Fruit fly (Drosophila melanogaster) whole organism, wandering third instar larva: ENCODE data around the gene CenG1A.
A peak's percentile ranks its signal among the peaks of the same experiment; 100 is the strongest.

Experiments used
- CrebA ChIP-seq: fragments of 200-800 bp; sonication (Bioruptor generic); optimal IDR thresholded peaks from 2 replicates; lab custom pipeline; 2016; ENCODE audit warnings: missing biosample characterization, mild to moderate bottlenecking, missing genetic modification characterization, borderline replicate concordance
- Dfd ChIP-seq: fragments of >200 bp; optimal IDR thresholded peaks from 2 replicates; lab custom pipeline; 2017; ENCODE audit warnings: missing biosample characterization, missing genetic modification characterization
- Dif ChIP-seq: fragments of 200-275, 200-300 bp; sonication (Bioruptor generic); optimal IDR thresholded peaks from 2 replicates; lab custom pipeline; 2018; ENCODE audit warnings: missing biosample characterization, missing genetic modification characterization; ENCODE audit not compliant: partially characterized antibody
- GATAd ChIP-seq: sonication (Bioruptor generic); optimal IDR thresholded peaks from 2 replicates; lab custom pipeline; 2016; ENCODE audit warnings: missing biosample characterization, missing genetic modification characterization
- HLH106 ChIP-seq: fragments of 200-800 bp; optimal IDR thresholded peaks from 3 replicates; lab custom pipeline; 2019; ENCODE audit warnings: missing biosample characterization, mild to moderate bottlenecking, missing genetic modification characterization, moderate library complexity
- Hnf4 ChIP-seq: fragments of 200-800 bp; sonication (Bioruptor generic); optimal IDR thresholded peaks from 2 replicates; lab custom pipeline; 2016; ENCODE audit warnings: missing biosample characterization, mild to moderate bottlenecking, missing genetic modification characterization
- Hr83 ChIP-seq: fragments of 200-300 bp; sonication (Bioruptor generic); optimal IDR thresholded peaks from 2 replicates; lab custom pipeline; 2016; ENCODE audit warnings: missing biosample characterization, mild to moderate bottlenecking, missing genetic modification characterization, moderate library complexity; ENCODE audit not compliant: poor library complexity, severe bottlenecking
- Jra ChIP-seq: sonication (Bioruptor generic); optimal IDR thresholded peaks from 2 replicates; lab custom pipeline; 2016; ENCODE audit warnings: missing biosample characterization, missing genetic modification characterization
- Myc ChIP-seq: fragments of >200 bp; optimal IDR thresholded peaks from 2 replicates; lab custom pipeline; 2017
- Rel ChIP-seq, 2 experiments: fragments of 200-800 bp; sonication (Bioruptor generic) in 1 of 2; optimal IDR thresholded peaks; 2 replicates in 1 of 2; 3 replicates in 1 of 2; lab custom pipeline; 2016 to 2019; ENCODE audit warnings: mild to moderate bottlenecking in 2 of 2, missing biosample characterization in 2 of 2, missing genetic modification characterization in 2 of 2, moderate library complexity in 1 of 2
- Sp1 ChIP-seq: fragments of 200-800 bp; sonication (Bioruptor generic); optimal IDR thresholded peaks from 3 replicates; lab custom pipeline; 2019; ENCODE audit warnings: missing biosample characterization, mild to moderate bottlenecking, missing genetic modification characterization, moderate library complexity
- Vsx2 ChIP-seq: fragments of 200-300, 225-300 bp; sonication (Bioruptor generic); optimal IDR thresholded peaks from 2 replicates; lab custom pipeline; 2018; ENCODE audit warnings: missing biosample characterization, missing genetic modification characterization; ENCODE audit not compliant: partially characterized antibody
- brk ChIP-seq: fragments of 200-800 bp; sonication (Bioruptor generic); optimal IDR thresholded peaks from 2 replicates; lab custom pipeline; 2016; ENCODE audit warnings: missing biosample characterization, mild to moderate bottlenecking, missing genetic modification characterization
- dmrt93B ChIP-seq: fragments of 200-800 bp; sonication (Bioruptor generic); optimal IDR thresholded peaks from 2 replicates; lab custom pipeline; 2018; ENCODE audit warnings: missing biosample characterization, mild to moderate bottlenecking, missing genetic modification characterization
- dsf ChIP-seq: sonication (Bioruptor generic); optimal IDR thresholded peaks from 2 replicates; lab custom pipeline; 2016; ENCODE audit warnings: missing biosample characterization, missing genetic modification characterization, borderline replicate concordance
- ey ChIP-seq: fragments of 200-800 bp; sonication (Bioruptor generic); optimal IDR thresholded peaks from 2 replicates; lab custom pipeline; 2016; ENCODE audit warnings: missing biosample characterization, missing genetic modification characterization
- foxo ChIP-seq, 2 experiments: fragments of 200-800 bp; sonication (Bioruptor generic); optimal IDR thresholded peaks; 2 replicates in 1 of 2; 3 replicates in 1 of 2; lab custom pipeline; 2016 to 2017; ENCODE audit warnings: missing biosample characterization in 2 of 2, missing genetic modification characterization in 2 of 2
- fru ChIP-seq: fragments of 200-800 bp; sonication (Bioruptor generic); optimal IDR thresholded peaks from 3 replicates; lab custom pipeline; 2016; ENCODE audit warnings: missing biosample characterization, mild to moderate bottlenecking, missing genetic modification characterization
- h ChIP-seq: fragments of 200-800 bp; sonication (Bioruptor generic); optimal IDR thresholded peaks from 3 replicates; lab custom pipeline; 2016; ENCODE audit warnings: missing biosample characterization, mild to moderate bottlenecking, missing genetic modification characterization
- lola ChIP-seq: fragments of >200 bp; optimal IDR thresholded peaks from 2 replicates; lab custom pipeline; 2017; ENCODE audit warnings: missing biosample characterization, missing genetic modification characterization
- rgr ChIP-seq: fragments of 200-800 bp; sonication (Bioruptor generic); optimal IDR thresholded peaks from 3 replicates; lab custom pipeline; 2016; ENCODE audit warnings: missing biosample characterization, mild to moderate bottlenecking, missing genetic modification characterization
- sage ChIP-seq: fragments of 200-800 bp; sonication (Bioruptor generic); optimal IDR thresholded peaks from 2 replicates; lab custom pipeline; 2016; ENCODE audit warnings: missing biosample characterization, mild to moderate bottlenecking, missing genetic modification characterization
- sv ChIP-seq: fragments of 200-800 bp; sonication (Bioruptor generic); optimal IDR thresholded peaks from 3 replicates; lab custom pipeline; 2016; ENCODE audit warnings: missing biosample characterization, missing genetic modification characterization
- tai ChIP-seq: sonication (Bioruptor generic); optimal IDR thresholded peaks from 2 replicates; lab custom pipeline; 2016; ENCODE audit warnings: missing biosample characterization, missing genetic modification characterization

The CenG1A gene

dm6 chr2L:13813156-13813555 lies 22.2 kb upstream of the CenG1A start, which contains the start of gene CG16888:
TSS of gene CG16888 (minus strand) at chr2L:13813256.
- no peak for TF ChIP-seq h

- TF ChIP-seq GATAd (GFP tag; lab: Kevin White, UChicago) (no peak), Hnf4 (GFP tag; lab: Kevin White, UChicago) (no peak), Vsx2 (no peak), sv (GFP tag; lab: Kevin White, UChicago) (no peak), Rel (GFP tag; optimal IDR thresholded peaks at IDR 0.05; lab: Kevin White, UChicago) (no peak), Rel (tag; optimal IDR thresholded peaks at IDR 0.05; lab: Kevin White, UChicago) (peak; percentile 45), dsf (no peak), CrebA (GFP tag; lab: Kevin White, UChicago) (no peak)
These were observed 21.7 kb upstream of the CenG1A start, which contains the start of gene Sos for dm6 chr2L:13813604-13814178. TSS of gene Sos (plus strand) at chr2L:13813816.

- no peak for TF ChIP-seq Rel (GFP tag; optimal IDR thresholded peaks at IDR 0.05; lab: Kevin White, UChicago)
- TF ChIP-seq Rel (tag; optimal IDR thresholded peaks at IDR 0.05; lab: Kevin White, UChicago), result peak; percentile 91
- no peak for TF ChIP-seq fru
- no peak for TF ChIP-seq foxo (GFP tag; optimal IDR thresholded peaks at IDR 0.05; lab: Kevin White, UChicago)
These were observed 15.2 kb upstream of the CenG1A start for dm6 chr2L:13820176-13820575.

- TF ChIP-seq Jra (GFP tag; lab: Kevin White, UChicago) (no peak), dsf (no peak), Rel (GFP tag; optimal IDR thresholded peaks at IDR 0.05; lab: Kevin White, UChicago) (no peak), Rel (tag; optimal IDR thresholded peaks at IDR 0.05; lab: Kevin White, UChicago) (peak; percentile 79)
These were observed 14.4 kb upstream of the CenG1A start, which contains the start of gene b for dm6 chr2L:13820948-13821347. TSS of gene b (plus strand) at chr2L:13821248.

dm6 chr2L:13827557-13827956 lies 7.8 kb upstream of the CenG1A start, which contains the start of gene PolG1:
TSS of gene PolG1 (minus strand) at chr2L:13827772.
- TF ChIP-seq lola (GFP tag; lab: Kevin White, UChicago) (no peak), dsf (no peak)

- TF ChIP-seq Vsx2, result no peak
- no peak for TF ChIP-seq Rel (GFP tag; optimal IDR thresholded peaks at IDR 0.05; lab: Kevin White, UChicago)
- TF ChIP-seq Rel (tag; optimal IDR thresholded peaks at IDR 0.05; lab: Kevin White, UChicago), result peak; percentile 58
These were observed 5.8 kb upstream of the CenG1A start, which contains the start of the genes Arpc1 and Orc5 for dm6 chr2L:13829540-13829939. TSS of gene Arpc1 (minus strand) at chr2L:13829741. TSS of gene Orc5 (plus strand) at chr2L:13829837.

dm6 chr2L:13833058-13833457 lies 2.3 kb upstream of the CenG1A start, which contains the start of the genes GatC, PolG2 and Polr2C:
TSS of gene GatC (minus strand) at chr2L:13833105.
TSS of gene PolG2 (minus strand) at chr2L:13833105.
TSS of gene Polr2C (plus strand) at chr2L:13833337.
- TF ChIP-seq lola (GFP tag; lab: Kevin White, UChicago) (no peak), tai (GFP tag; lab: Kevin White, UChicago) (no peak), ey (peak; percentile 18), HLH106 (tag; lab: Kevin White, UChicago) (no peak), rgr (no peak), Dfd (GFP tag; lab: Kevin White, UChicago) (no peak), fru (no peak), brk (GFP tag; lab: Kevin White, UChicago) (no peak), Dif (GFP tag; lab: Kevin White, UChicago) (peak; percentile 64), Vsx2 (no peak), Hr83 (GFP tag; lab: Kevin White, UChicago) (no peak), Sp1 (GFP tag; lab: Kevin White, UChicago) (peak; percentile 3), sage (no peak), dmrt93B (GFP tag; lab: Kevin White, UChicago) (no peak), Rel (GFP tag; optimal IDR thresholded peaks at IDR 0.05; lab: Kevin White, UChicago) (no peak), Rel (tag; optimal IDR thresholded peaks at IDR 0.05; lab: Kevin White, UChicago) (peak; percentile 0), Myc (lab: Kevin White, UChicago) (peak; percentile 70)
